Worm (Caenorhabditis elegans) whole organism, dauer: ENCODE results near the gene srsy-1.
"Not testable (repeated sequence)": the region's sequence is repeated elsewhere in the genome, so short reads cannot be mapped to it uniquely, and the experiment has no call there.

Experiments
- unc-62 ChIP-seq: sonication (generic microtip); optimal IDR thresholded peaks from 2 replicates; lab custom pipeline; 2017; ENCODE audit warnings: missing biosample characterization, missing genetic modification reagents, missing genetic modification characterization

srsy-1 gene

DNA sequence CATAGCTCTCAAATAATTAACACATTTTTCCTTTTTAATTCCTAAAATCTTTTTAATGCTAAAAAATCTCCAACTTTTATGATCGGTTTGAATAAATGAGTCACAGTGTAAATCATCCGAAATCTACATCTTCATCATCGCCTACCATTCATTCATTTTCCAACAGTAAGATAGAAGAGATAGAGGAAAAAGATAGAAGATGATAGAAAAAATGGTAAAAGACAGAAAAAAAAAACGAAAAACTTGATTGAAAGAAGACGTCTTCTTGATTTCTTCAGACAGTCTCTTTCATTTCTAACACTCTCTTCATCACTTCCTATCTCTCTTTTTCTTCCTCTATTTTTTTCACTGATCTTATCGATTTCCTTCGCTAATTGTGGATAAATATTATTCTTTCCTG is 12.6 kb upstream of the srsy-1 start:
- no peak for TF ChIP-seq unc-62 (GFP tag; lab: Kevin White, UChicago)

DNA sequence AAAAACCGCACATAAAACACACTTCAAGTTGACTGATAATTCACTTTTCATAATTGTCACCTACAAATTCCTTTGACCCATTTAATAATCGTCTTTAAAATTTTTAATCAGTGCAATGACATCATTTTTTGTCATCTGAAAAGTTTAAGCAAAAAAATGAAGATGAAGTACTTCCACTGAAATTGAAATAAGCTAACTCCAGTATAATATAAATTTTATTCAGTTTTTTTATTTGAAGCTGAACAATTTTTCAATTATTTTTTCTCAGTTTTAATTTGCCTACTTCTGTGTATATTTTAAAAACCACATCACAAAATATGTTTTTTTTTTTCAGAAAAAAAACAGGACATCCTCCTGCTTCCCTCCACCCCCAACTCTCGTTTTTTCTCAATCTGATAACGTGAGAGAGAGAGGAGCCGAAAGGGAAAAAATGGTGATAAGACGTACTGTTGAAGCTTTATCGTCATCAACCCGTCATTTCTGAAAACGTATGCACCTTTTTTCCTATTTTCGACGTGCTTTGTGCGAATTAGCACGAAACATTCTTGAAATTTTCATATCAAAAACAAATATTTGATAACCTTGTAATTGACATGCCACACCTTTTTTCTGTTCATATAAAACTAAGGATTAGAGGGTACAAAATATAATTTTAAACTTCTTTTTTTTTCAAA is 11.9 kb upstream of the srsy-1 start, which contains the start of the genes C04G6.11 and mpk-2:
TSS of gene C04G6.11 (minus strand) at position 51 of the 674 bp plus-strand sequence.
TSS of gene mpk-2 (plus strand) at position 335 of the 674 bp plus-strand sequence.
- TF ChIP-seq unc-62 (GFP tag; lab: Kevin White, UChicago), result no peak

DNA sequence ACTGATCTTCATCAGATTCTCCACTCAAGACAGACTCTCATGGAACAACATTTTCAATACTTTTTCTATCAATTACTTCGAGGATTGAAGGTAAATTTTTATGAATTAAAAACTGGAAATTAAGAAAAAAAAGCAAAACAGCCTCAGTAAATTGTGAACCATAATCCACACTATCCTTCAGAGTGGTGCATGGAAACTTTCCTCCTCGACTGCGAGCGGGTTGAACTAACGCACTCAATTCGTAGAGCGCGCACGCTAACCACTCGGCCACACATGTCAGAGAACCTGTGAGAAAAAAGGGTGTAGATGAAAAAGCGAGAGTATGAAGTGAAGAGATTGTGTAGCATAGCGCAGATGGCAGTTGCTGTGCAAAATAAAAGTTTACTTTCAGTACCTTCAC is 10.8 kb upstream of the srsy-1 start:
- TF ChIP-seq unc-62 (GFP tag; lab: Kevin White, UChicago), result no peak

- TF ChIP-seq unc-62 (GFP tag; lab: Kevin White, UChicago), result no peak
Measured at ce11 chrII:5109693-5110092, 6.1 kb upstream of the srsy-1 start, which contains the start of gene F09C12.2. TSS of gene F09C12.2 (plus strand) at chrII:5110012.

- TF ChIP-seq unc-62 (GFP tag; lab: Kevin White, UChicago), result no peak
Measured at ce11 chrII:5112082-5112481, 3.8 kb upstream of the srsy-1 start, which contains the start of gene F09C12.8. TSS of gene F09C12.8 (plus strand) at chrII:5112382.

- TF ChIP-seq unc-62 (GFP tag; lab: Kevin White, UChicago), result not testable (repeated sequence)
Measured at ce11 chrII:5115235-5115634, 598 bp upstream of the srsy-1 start, which contains the start of gene msp-74. TSS of gene msp-74 (minus strand) at chrII:5115335.

- no peak for TF ChIP-seq unc-62 (GFP tag; lab: Kevin White, UChicago)
Measured at ce11 chrII:5120612-5121011, 4.8 kb downstream of the srsy-1 start.

DNA sequence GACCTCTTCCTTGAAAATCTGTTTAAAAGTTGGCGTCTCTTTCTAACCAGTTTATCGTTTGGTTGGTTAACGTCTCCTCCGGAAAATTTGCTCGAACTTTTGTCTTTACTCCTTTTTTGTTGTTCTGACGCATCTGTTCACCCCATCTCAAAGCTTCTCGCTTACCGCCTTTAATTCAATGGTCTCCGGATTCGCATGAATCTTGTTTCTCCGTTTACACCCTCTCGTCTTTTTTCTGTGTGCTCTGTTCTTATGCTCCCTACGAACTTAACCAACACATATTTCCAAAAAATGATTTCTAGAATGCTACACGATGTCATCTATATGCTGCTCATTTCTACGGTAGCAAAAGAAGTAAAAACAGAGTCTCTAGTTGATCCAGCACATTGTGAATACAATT is 14.2 kb downstream of the srsy-1 start, which contains the start of gene lgc-56:
TSS of gene lgc-56 (plus strand) at position 301 of the 400 bp plus-strand sequence.
- no peak for TF ChIP-seq unc-62 (GFP tag; lab: Kevin White, UChicago)

- TF ChIP-seq unc-62 (GFP tag; lab: Kevin White, UChicago), result no peak
Measured at ce11 chrII:5131800-5132199, 16.0 kb downstream of the srsy-1 start.

- TF ChIP-seq unc-62 (GFP tag; lab: Kevin White, UChicago), result no peak
Measured at ce11 chrII:5136296-5136767, 20.5 kb downstream of the srsy-1 start, which contains the start of gene F58A6.2. TSS of gene F58A6.2 (plus strand) at chrII:5136717.

DNA sequence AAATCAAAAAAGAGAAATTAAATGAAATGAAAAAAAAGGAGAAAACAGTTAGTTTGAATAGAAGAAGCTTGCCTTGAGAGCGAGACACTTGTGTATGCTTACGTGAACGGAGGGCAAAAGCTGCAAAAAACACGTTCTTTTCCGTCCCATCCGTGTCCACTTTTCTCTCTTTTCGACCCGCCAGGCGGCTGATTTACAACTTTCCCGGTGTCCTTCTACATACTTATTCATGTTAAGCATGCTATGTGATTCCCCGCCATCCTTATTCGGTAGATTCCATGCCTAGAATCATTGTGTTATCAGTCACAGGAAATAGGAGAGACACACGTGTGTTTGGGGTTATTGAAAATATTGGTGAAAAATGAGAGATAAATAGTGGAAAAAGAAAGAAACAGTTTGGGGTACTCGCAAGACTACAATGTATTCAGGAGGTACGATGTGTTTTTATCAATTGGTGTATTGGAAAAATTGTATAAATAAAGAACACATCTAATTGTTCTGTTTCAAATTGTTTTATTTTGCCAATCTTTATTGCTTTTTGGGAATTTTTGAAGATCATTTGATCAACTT is 26.2 kb downstream of the srsy-1 start, which contains the start of gene nas-29:
TSS of gene nas-29 (minus strand) at position 92 of the 570 bp plus-strand sequence.
- no peak for TF ChIP-seq unc-62 (GFP tag; lab: Kevin White, UChicago)

DNA sequence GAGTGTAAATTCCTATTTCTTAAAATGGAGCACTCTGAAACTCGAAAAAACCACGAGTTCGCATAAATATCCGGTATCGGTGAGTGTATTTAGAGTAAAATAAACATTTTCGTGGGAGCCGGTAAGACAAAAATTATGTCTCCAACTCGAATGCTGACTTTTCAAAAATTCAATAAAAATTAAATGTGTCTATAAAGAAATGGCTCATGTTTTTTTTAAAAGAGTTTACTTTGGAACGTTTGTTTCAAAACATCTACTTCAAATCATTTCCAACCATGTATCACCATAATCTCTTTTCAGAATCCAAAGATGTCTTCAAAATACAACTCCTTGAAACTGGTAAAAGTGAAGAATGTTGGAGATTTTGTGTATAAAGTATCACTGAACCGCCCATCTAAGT is 26.8 kb downstream of the srsy-1 start, which contains the start of gene F58A6.1:
TSS of gene F58A6.1 (plus strand) at position 301 of the 400 bp plus-strand sequence.
- no peak for TF ChIP-seq unc-62 (GFP tag; lab: Kevin White, UChicago)

- no peak for TF ChIP-seq unc-62 (GFP tag; lab: Kevin White, UChicago)
Measured at ce11 chrII:5148349-5148748, 32.5 kb downstream of the srsy-1 start, which contains the start of gene F58A6.5. TSS of gene F58A6.5 (minus strand) at chrII:5148449.

DNA sequence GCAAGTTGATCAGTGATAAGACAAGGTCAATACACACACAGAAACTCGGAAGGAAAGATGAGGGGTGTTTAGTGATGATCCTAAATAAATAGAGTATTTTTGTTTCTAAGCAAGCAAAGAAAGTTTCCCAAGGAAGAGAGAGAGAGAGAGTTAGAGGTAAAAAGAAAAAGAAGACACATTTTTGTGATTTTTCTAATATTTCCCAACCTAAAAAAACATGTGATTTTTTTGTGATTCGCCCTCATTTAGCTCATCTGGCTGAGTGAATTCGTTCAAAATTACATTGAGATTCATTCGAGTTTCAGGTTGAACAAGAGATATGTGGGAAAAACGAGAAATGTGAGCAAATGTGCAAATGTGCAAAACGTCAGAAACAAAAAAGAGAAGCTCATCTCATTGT is 35.0 kb downstream of the srsy-1 start, which contains the start of gene srb-16:
TSS of gene srb-16 (minus strand) at position 101 of the 400 bp plus-strand sequence.
- TF ChIP-seq unc-62 (GFP tag; lab: Kevin White, UChicago), result no peak

DNA sequence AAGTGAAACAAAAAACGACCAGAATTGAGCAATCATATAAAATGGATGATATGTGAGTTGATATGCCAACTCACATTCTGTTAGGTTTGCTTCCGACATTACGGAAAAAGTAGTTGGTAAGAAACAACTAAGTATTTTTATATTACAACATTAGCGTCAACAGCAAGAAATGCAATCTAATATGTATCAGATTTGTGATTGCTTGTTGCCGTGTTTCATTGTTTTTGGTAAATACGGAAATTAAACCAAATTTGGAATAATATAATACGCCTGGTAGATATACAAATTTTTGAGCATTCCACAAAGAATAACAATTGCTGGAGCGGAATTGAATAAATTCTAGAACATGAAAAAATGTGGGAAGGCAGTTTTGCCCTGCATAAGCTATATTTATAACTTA is 38.7 kb downstream of the srsy-1 start, which contains the start of gene srb-12:
TSS of gene srb-12 (minus strand) at position 101 of the 400 bp plus-strand sequence.
- no peak for TF ChIP-seq unc-62 (GFP tag; lab: Kevin White, UChicago)

DNA sequence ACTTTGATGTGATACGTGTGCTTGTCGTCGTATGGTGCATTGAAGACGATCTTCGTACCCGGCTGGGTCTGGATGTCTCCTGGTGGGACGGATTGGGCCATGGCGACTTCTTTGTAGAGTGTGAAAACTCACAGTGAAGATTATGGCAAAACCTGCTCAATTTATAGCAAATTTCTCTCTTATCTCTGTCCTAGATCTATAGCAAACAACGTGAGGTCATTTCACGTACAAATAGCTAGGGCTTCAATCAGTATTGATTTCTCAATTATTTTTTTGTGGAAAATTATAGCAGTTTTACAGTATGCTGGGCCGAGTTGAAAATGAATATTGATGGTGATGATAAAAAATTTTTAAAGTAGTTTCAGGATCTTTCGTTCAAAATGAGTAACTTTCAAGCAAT is 41.1 kb downstream of the srsy-1 start, which contains the start of gene msp-45:
TSS of gene msp-45 (minus strand) at position 101 of the 400 bp plus-strand sequence.
- TF ChIP-seq unc-62 (GFP tag; lab: Kevin White, UChicago), result no peak
